Worm (Caenorhabditis elegans): Measurements from ENCODE around the gene F13A7.1.

F13A7.1 gene

DNA sequence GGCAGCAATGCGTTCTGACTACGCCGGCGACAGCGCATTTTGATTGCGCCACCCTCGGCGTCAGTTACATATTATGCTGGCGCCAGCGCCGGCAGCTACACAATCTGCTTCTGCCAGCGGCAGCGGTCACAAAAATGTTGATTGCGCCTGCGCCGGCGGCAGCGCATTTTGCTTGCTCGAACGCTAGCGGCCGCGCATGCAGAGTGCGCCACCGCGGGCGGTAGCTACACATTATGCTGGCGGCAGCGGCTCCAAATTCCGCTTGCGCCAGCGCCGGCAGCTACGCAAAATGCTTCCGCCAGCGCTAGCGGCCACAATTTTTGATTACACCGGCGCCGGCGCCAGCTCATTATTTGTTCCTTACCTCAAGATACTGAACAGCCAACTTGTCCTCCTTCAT lies 561 bp downstream of the F13A7.1 start:
- TF ChIP-seq mcd-1 (GFP tag; IDR thresholded peaks at IDR 0.05), result no peak
- no peak for TF ChIP-seq nfya-1 (tag; optimal IDR thresholded peaks at IDR 0.05; ENCODE audit: borderline replicate concordance, insufficient read depth)
- TF ChIP-seq ZK185.1 (tag; optimal IDR thresholded peaks at IDR 0.05; ENCODE audit: poor library complexity, severe bottlenecking), result no peak
- TF ChIP-seq egrh-3 (GFP tag; IDR thresholded peaks at IDR 0.05), result peak; percentile 64; the same call in 1 of the 2 replicates
- no peak for TF ChIP-seq tbp1 (GFP tag; optimal IDR thresholded peaks at IDR 0.05)
- TF ChIP-seq fkh-3 (tag; optimal IDR thresholded peaks at IDR 0.05), result peak; percentile 5
- 0 out of 2 replicates have a peak, but pooled peaks have one; percentile 46 for TF ChIP-seq C17E4.6 (GFP tag; IDR thresholded peaks at IDR 0.05)
- peak; percentile 68 for TF ChIP-seq zfh-2 (GFP tag; conservative IDR thresholded peaks at IDR 0.05)

DNA sequence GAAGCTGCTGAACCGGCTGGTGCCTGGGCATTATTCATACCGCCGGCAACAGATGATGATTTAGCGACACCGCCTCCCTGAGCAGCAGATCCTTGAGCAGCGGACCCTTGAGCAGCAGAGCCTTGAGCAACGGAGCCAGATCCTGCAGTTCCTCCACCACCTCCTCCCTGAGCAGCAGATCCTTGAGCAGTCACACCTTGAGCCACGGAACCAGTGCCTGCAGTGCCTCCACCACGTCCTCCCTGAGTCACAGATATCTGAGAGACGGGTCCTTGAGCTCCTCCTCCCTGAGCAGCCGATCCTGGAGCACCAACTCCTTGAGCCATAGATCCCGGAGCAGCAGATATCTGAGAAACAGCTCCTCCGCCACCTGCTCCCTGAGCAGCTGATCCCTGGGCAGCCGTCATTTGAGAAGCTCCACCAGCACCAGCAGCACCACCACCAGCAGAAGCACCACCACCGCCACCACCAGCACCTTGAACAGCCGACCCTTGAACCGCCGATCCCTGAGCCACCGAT lies 1.3 kb downstream of the F13A7.1 start:
- peak; percentile 93 for TF ChIP-seq egrh-3 (GFP tag; IDR thresholded peaks at IDR 0.05)
- TF ChIP-seq B0261.1 (tag; optimal IDR thresholded peaks at IDR 0.05), result no peak
- peak; percentile 86 for TF ChIP-seq zfh-2 (GFP tag; conservative IDR thresholded peaks at IDR 0.05)

DNA sequence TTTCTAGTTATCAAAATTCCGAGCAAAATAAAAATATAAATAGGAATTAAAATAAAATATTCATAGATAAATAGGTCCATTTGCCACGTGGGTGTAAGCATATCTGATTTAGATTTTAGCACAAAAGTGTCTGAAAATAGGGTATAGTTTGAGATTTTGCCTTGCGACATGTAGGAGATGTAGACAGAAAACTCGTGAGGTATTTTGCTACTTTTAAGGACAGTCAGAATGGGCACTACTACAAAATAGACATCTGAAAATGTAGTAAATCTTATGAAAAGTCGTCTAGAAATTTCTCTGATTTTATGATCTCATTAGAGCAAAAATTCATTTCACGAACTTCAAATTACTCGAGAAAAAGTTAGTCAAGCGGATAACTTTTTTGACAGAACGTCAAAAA lies 3.1 kb downstream of the F13A7.1 start, which contains the start of gene srv-34:
srv-34 (minus strand) TSS at position 101 of the 400 bp plus-strand sequence.
- TF ChIP-seq nhr-179 (tag; optimal IDR thresholded peaks at IDR 0.05), result no peak
- no peak for TF ChIP-seq repo-1 (tag; optimal IDR thresholded peaks at IDR 0.05)
- TF ChIP-seq F22D6.2 (tag; optimal IDR thresholded peaks at IDR 0.05), result no peak
- no peak for TF ChIP-seq Y53F4B.3 (GFP tag; IDR thresholded peaks at IDR 0.05)
- no peak for TF ChIP-seq F52B5.7 (tag; optimal IDR thresholded peaks at IDR 0.05)
- TF ChIP-seq C17E4.6 (GFP tag; IDR thresholded peaks at IDR 0.05), result no peak
- no peak for TF ChIP-seq nhr-27 (tag; optimal IDR thresholded peaks at IDR 0.05)
- no peak for TF ChIP-seq Y79H2A.3 (GFP tag; conservative IDR thresholded peaks at IDR 0.05)
- no peak for TF ChIP-seq egl-44 (GFP tag; IDR thresholded peaks at IDR 0.05)
- no peak for TF ChIP-seq rcor-1 (GFP tag; IDR thresholded peaks at IDR 0.05)
- no peak for TF ChIP-seq mes-4 (tag; optimal IDR thresholded peaks at IDR 0.05)

DNA sequence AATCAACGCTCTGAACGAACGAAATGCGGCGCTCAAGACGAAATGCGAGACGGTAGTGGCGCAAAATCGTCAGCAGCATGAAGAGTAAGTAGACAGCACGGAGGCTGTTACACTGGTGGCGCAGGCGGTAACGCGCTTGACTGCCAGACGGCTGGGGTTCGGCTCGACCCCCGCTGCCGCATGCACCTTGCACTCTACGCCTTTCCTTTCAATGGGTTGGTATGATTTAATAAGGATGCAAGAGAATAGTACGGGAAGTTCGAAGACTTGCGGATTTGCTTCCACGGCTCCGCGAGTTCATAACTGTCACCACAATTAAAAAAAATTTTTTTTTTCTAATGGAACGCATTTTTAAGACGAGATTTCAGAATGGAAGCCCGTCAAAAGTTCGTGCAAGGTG lies 7.7 kb downstream of the F13A7.1 start:
- TF ChIP-seq lin-40 (tag; optimal IDR thresholded peaks at IDR 0.05) (peak; percentile 72), nhr-80 (tag; optimal IDR thresholded peaks at IDR 0.05) (peak; percentile 71), ceh-40 (GFP tag; IDR thresholded peaks at IDR 0.05) (no peak), attf-5 (GFP tag; optimal IDR thresholded peaks at IDR 0.05) (peak; percentile 83), K11D2.4 (GFP tag; IDR thresholded peaks at IDR 0.05) (peak; percentile 73), ztf-22 (GFP tag; optimal IDR thresholded peaks at IDR 0.05) (no peak), lin-26 (GFP tag; IDR thresholded peaks at IDR 0.05) (peak; percentile 93), Y56A3A.18 (GFP tag; IDR thresholded peaks at IDR 0.05) (peak; percentile 92), nhr-120 (GFP tag; IDR thresholded peaks at IDR 0.05) (no peak), let-526 (GFP tag; IDR thresholded peaks at IDR 0.05) (peak; percentile 70; the same call in 1 of the 2 replicates), atf-7 (tag; optimal IDR thresholded peaks at IDR 0.05) (peak; percentile 68), rpc-1 (optimal IDR thresholded peaks at IDR 0.05) (peak; percentile 92), rpc-1 (tag; optimal IDR thresholded peaks at IDR 0.05) (peak; percentile 88), mcd-1 (GFP tag; IDR thresholded peaks at IDR 0.05) (peak; percentile 83), hlh-26 (GFP tag; conservative IDR thresholded peaks at IDR 0.05) (no peak), sptf-2 (GFP tag; optimal IDR thresholded peaks at IDR 0.05) (peak; percentile 70), mes-4 (tag; optimal IDR thresholded peaks at IDR 0.05) (peak; percentile 38), B0035.1 (tag; optimal IDR thresholded peaks at IDR 0.05) (peak; percentile 69), sea-2 (GFP tag; IDR thresholded peaks at IDR 0.05) (0 out of 2 replicates have a peak, but pooled peaks have one; percentile 29), mxl-1 (tag; optimal IDR thresholded peaks at IDR 0.05) (peak; percentile 94), aptf-3 (GFP tag; IDR thresholded peaks at IDR 0.05) (0 out of 2 replicates have a peak, but pooled peaks have one; percentile 35), hlh-12 (tag; optimal IDR thresholded peaks at IDR 0.05) (no peak), B0019.2 (GFP tag; conservative IDR thresholded peaks at IDR 0.05) (peak; percentile 26; the same call in 1 of the 2 replicates), tbx-9 (tag; optimal IDR thresholded peaks at IDR 0.05; ENCODE audit: borderline replicate concordance) (no peak), D2030.7 (GFP tag; IDR thresholded peaks at IDR 0.05) (peak; percentile 89), F55B11.4 (tag; optimal IDR thresholded peaks at IDR 0.05; ENCODE audit: borderline replicate concordance, insufficient read depth) (no peak), chd-7 (tag; optimal IDR thresholded peaks at IDR 0.05) (peak; percentile 84)
